Fruit fly (Drosophila melanogaster) whole organism, pupa: ENCODE measurements around the gene CG45011.

Source experiments
- CG10348 ChIP-seq: fragments of 200-800 bp; sonication (Bioruptor generic); IDR thresholded peaks from 2 replicates; pipeline ENCODE4 v1.3.6; 2022; ENCODE audit warnings: missing biosample characterization, missing genetic modification characterization
- CG12605 ChIP-seq: fragments of 200-800 bp; sonication (Bioruptor generic); IDR thresholded peaks from 2 replicates; pipeline ENCODE4 v1.3.6; 2022; ENCODE audit warnings: missing biosample characterization, missing genetic modification characterization
- CG14655 ChIP-seq: fragments of 200-800 bp; sonication (Bioruptor generic); optimal IDR thresholded peaks from 3 replicates; lab custom pipeline; 2017; ENCODE audit warnings: mild to moderate bottlenecking, missing biosample characterization, missing genetic modification reagents, missing genetic modification characterization
- CG15710 ChIP-seq: fragments of 200-800 bp; sonication (Bioruptor generic); optimal IDR thresholded peaks from 2 replicates; lab custom pipeline; 2018; ENCODE audit warnings: missing biosample characterization, mild to moderate bottlenecking, missing genetic modification characterization, moderate library complexity
- CG9948 ChIP-seq: fragments of 200-800 bp; sonication (Bioruptor generic); optimal IDR thresholded peaks from 2 replicates; lab custom pipeline; 2018; ENCODE audit warnings: missing biosample characterization, mild to moderate bottlenecking, missing genetic modification characterization, moderate library complexity
- D1 ChIP-seq: fragments of 200-800 bp; sonication (Bioruptor generic); optimal IDR thresholded peaks from 2 replicates; lab custom pipeline; 2018; ENCODE audit warnings: missing biosample characterization, mild to moderate bottlenecking, missing genetic modification characterization, moderate library complexity
- EcR ChIP-seq: fragments of 200-800 bp; sonication (Bioruptor generic); optimal IDR thresholded peaks from 3 replicates; lab custom pipeline; 2019; ENCODE audit warnings: missing biosample characterization, missing genetic modification characterization, mild to moderate bottlenecking, moderate library complexity, missing genetic modification reagents
- fd96Ca ChIP-seq: fragments of 200-800 bp; sonication (Bioruptor generic); IDR thresholded peaks from 3 replicates; pipeline ENCODE4 v1.3.6; 2022; ENCODE audit warnings: missing biosample characterization, missing genetic modification characterization

- TF ChIP-seq D1 (tag; lab: Kevin White, UChicago) (no peak), CG10348 (no peak), CG12605 (peak; percentile 87), fd96Ca (GFP tag; lab: Robert Waterston, UW) (peak; percentile 83), CG9948 (tag; lab: Kevin White, UChicago) (peak; percentile 63), CG14655 (GFP tag; lab: Kevin White, UChicago) (peak; percentile 83), CG15710 (tag; lab: Kevin White, UChicago) (peak; percentile 76), EcR (GFP tag; lab: Kevin White, UChicago) (peak; percentile 82)
Measured at dm6 chr2L:11806701-11807674, 26.9 kb upstream of the CG45011 start.
